Worm (Caenorhabditis elegans) whole organism, L2 larva: ENCODE measurements around the gene Y57A10C.9.

Experiments
- ceh-16 ChIP-seq: fragments of 150-350 bp; optimal IDR thresholded peaks from 2 replicates; lab custom pipeline; 2014; ENCODE audit warnings: missing biosample characterization, missing genetic modification characterization
- mdl-1 ChIP-seq, 2 experiments: fragments of 150-350 bp in 1 of 2; sonication (generic microtip) in 1 of 2; optimal IDR thresholded peaks; 2 replicates each; lab custom pipeline; 2017; ENCODE audit warnings: missing biosample characterization in 2 of 2, missing genetic modification characterization in 2 of 2
- nhr-129 ChIP-seq: fragments of 150-350 bp; optimal IDR thresholded peaks from 2 replicates; lab custom pipeline; 2014; ENCODE audit warnings: missing biosample characterization, missing genetic modification characterization
- nhr-77 ChIP-seq: fragments of 150-350 bp; optimal IDR thresholded peaks from 2 replicates; lab custom pipeline; 2014; ENCODE audit warnings: missing biosample characterization, missing genetic modification characterization
- ztf-11 ChIP-seq: sonication (generic microtip); optimal IDR thresholded peaks from 2 replicates; lab custom pipeline; 2017; ENCODE audit warnings: missing biosample characterization, missing genetic modification characterization

- TF ChIP-seq ztf-11 (tag; lab: Kevin White, UChicago) (no peak), nhr-129 (tag; lab: Kevin White, UChicago) (no peak), nhr-77 (tag; lab: Kevin White, UChicago) (no peak), mdl-1 (tag; optimal IDR thresholded peaks at IDR 0.05; lab: Kevin White, UChicago) (no peak), ceh-16 (tag; lab: Kevin White, UChicago) (no peak)
These were observed 28.2 kb downstream of the Y57A10C.9 start, which contains the start of gene F57G9.3 for ce11 chrII:12410107-12410506.
